Worm (Caenorhabditis elegans) whole organism, mixed stage, embryonic: Measurements from ENCODE around the gene clh-4.
A peak's percentile ranks its signal among the peaks of the same experiment; 100 is the strongest.

ENCODE experiments used
- blmp-1 ChIP-seq: fragments of 150-350 bp; optimal IDR thresholded peaks from 2 replicates; lab custom pipeline; 2014; ENCODE audit warnings: missing biosample characterization, missing genetic modification characterization
- ceh-43 ChIP-seq: fragments of 200-800 bp; sonication (Bioruptor generic); optimal IDR thresholded peaks from 2 replicates; lab custom pipeline; 2018; ENCODE audit warnings: mild to moderate bottlenecking, missing genetic modification characterization, moderate library complexity, missing compliant biosample characterization
- elt-1 ChIP-seq: sonication (generic microtip); optimal IDR thresholded peaks from 2 replicates; lab custom pipeline; 2017; ENCODE audit warnings: missing genetic modification characterization, mild to moderate bottlenecking, missing compliant biosample characterization, antibody characterized with exemption, moderate library complexity, borderline replicate concordance; ENCODE audit not compliant: insufficient read depth
- lin-13 ChIP-seq: fragments of 150-350 bp; optimal IDR thresholded peaks from 2 replicates; lab custom pipeline; 2014; ENCODE audit warnings: missing biosample characterization, missing genetic modification characterization
- lsy-2 ChIP-seq: fragments of 150-350 bp; optimal IDR thresholded peaks from 2 replicates; lab custom pipeline; 2014; ENCODE audit warnings: missing biosample characterization, missing genetic modification characterization
- mls-2 ChIP-seq: sonication (generic microtip); optimal IDR thresholded peaks from 2 replicates; lab custom pipeline; 2016; ENCODE audit warnings: mild to moderate bottlenecking, missing genetic modification characterization, moderate library complexity, missing compliant biosample characterization
- nhr-12 ChIP-seq: fragments of 150-350 bp; optimal IDR thresholded peaks from 2 replicates; lab custom pipeline; 2014; ENCODE audit warnings: missing biosample characterization, missing genetic modification characterization
- snpc-4 ChIP-seq: fragments of 150-350 bp; optimal IDR thresholded peaks from 2 replicates; lab custom pipeline; 2014; ENCODE audit warnings: missing biosample characterization, missing genetic modification characterization
- sptf-1 ChIP-seq: sonication (generic microtip); optimal IDR thresholded peaks from 2 replicates; lab custom pipeline; 2017; ENCODE audit warnings: mild to moderate bottlenecking, missing genetic modification characterization, moderate library complexity, missing compliant biosample characterization
- unc-39 ChIP-seq: fragments of 150-350 bp; optimal IDR thresholded peaks from 2 replicates; lab custom pipeline; 2014; ENCODE audit warnings: missing biosample characterization, missing genetic modification characterization
- unc-62 ChIP-seq: fragments of 150-350 bp; optimal IDR thresholded peaks from 2 replicates; lab custom pipeline; 2014; ENCODE audit warnings: missing biosample characterization, missing genetic modification reagents, missing genetic modification characterization
- zip-8 ChIP-seq: fragments of 150-350 bp; optimal IDR thresholded peaks from 2 replicates; lab custom pipeline; 2014; ENCODE audit warnings: missing biosample characterization, missing genetic modification characterization
- ztf-11 ChIP-seq: fragments of 150-350 bp; optimal IDR thresholded peaks from 2 replicates; lab custom pipeline; 2014; ENCODE audit warnings: missing biosample characterization, missing genetic modification characterization

DNA sequence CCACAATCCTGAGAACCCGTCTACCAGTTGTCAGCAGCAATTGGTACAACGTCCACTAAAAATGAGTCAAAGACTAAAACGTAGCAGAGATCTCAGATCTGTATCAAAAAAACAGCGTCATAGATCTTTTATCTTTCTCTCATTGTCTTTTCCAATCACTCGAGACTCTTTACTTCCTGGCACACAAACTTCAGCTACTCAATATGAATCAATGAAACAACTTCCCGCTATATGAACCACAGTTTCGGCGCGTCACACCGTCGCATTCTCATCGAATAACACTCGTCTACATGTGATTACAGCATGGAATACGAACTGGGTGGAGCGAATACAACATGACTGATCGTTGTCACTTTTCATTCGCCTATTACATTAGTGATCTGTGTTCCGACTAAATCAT, 31.9 kb upstream of the clh-4 start:
- TF ChIP-seq snpc-4, result no peak
- no peak for TF ChIP-seq lin-13 (tag; lab: Kevin White, UChicago)
- TF ChIP-seq ceh-43 (GFP tag; lab: Kevin White, UChicago), result no peak
- TF ChIP-seq nhr-12 (tag; lab: Kevin White, UChicago), result no peak
- no peak for TF ChIP-seq blmp-1
- TF ChIP-seq unc-62, result no peak
- TF ChIP-seq lsy-2 (tag; lab: Kevin White, UChicago), result no peak
- no peak for TF ChIP-seq ztf-11 (tag; lab: Kevin White, UChicago)
- no peak for TF ChIP-seq mls-2 (tag; lab: Kevin White, UChicago)
- no peak for TF ChIP-seq zip-8 (tag; lab: Kevin White, UChicago)
- no peak for TF ChIP-seq unc-39 (tag; lab: Kevin White, UChicago)
- TF ChIP-seq elt-1, result peak; percentile 23
- no peak for TF ChIP-seq sptf-1 (tag; lab: Kevin White, UChicago)
